Worm (Caenorhabditis elegans): Measurements from ENCODE around the gene scl-18.

scl-18 gene

DNA sequence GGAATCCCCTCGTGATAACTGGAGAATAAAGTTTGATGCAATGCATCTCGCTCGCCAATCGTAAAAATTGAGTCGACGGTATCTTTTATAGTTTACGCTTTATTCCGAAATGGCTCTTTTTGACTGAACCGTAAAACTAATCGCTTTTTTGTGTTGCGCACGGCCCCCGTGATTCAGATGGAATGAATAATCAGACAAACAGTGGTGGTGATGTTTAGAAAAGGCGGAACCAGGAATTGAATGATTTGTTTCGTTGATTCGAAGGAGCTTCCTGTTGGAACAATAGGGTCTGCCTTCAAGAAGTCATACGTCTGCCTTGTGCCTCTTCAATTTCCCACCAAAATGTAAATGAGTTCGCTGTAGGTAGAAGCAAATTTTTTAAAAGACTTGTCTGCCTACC, at the start of gene scl-18:
Gene scl-18, minus strand, starts transcription at position 101 of the 400 bp plus-strand sequence.
- TF ChIP-seq saeg-2 (GFP tag; IDR thresholded peaks at IDR 0.05), result no peak
- TF ChIP-seq dpl-1 (GFP tag; optimal IDR thresholded peaks at IDR 0.05), result no peak
- no peak for TF ChIP-seq F49E8.2 (tag; optimal IDR thresholded peaks at IDR 0.05; ENCODE audit: borderline replicate concordance)
- no peak for TF ChIP-seq fkh-10 (GFP tag; optimal IDR thresholded peaks at IDR 0.05)
- TF ChIP-seq dmd-9 (GFP tag; IDR thresholded peaks at IDR 0.05), result no peak
- no peak for TF ChIP-seq sdz-12 (GFP tag; optimal IDR thresholded peaks at IDR 0.05)
- no peak for TF ChIP-seq hif-1 (tag; optimal IDR thresholded peaks at IDR 0.05)
- TF ChIP-seq Y5F2A.4 (GFP tag; optimal IDR thresholded peaks at IDR 0.05), result no peak
- no peak for TF ChIP-seq lin-39 (tag; optimal IDR thresholded peaks at IDR 0.05)
- no peak for TF ChIP-seq skn-1 (tag; optimal IDR thresholded peaks at IDR 0.05)
- TF ChIP-seq mxl-2 (GFP tag; conservative IDR thresholded peaks at IDR 0.05), result no peak
- TF ChIP-seq nhr-77 (tag; optimal IDR thresholded peaks at IDR 0.05), result no peak
- TF ChIP-seq lin-15B (tag; optimal IDR thresholded peaks at IDR 0.05), result no peak
- TF ChIP-seq unc-62 (GFP tag; optimal IDR thresholded peaks at IDR 0.05 in 1 of 2), result no peak
- TF ChIP-seq unc-62 (tag; optimal IDR thresholded peaks at IDR 0.05), result no peak

- TF ChIP-seq Y75B8A.6 (GFP tag; IDR thresholded peaks at IDR 0.05) (no peak), ceh-44 (GFP tag; IDR thresholded peaks at IDR 0.05) (no peak), nhr-10 (tag; optimal IDR thresholded peaks at IDR 0.05) (no peak), mxl-2 (GFP tag; conservative IDR thresholded peaks at IDR 0.05) (no peak), nhr-42 (GFP tag; IDR thresholded peaks at IDR 0.05) (no peak), lsy-2 (tag; optimal IDR thresholded peaks at IDR 0.05) (no peak)
Measured at ce11 chrIV:11803044-11803443, 48.8 kb upstream of the scl-18 start, which contains the start of gene H01G02.4. TSS of gene H01G02.4 (minus strand) at chrIV:11803144.

- TF ChIP-seq ces-1 (GFP tag; optimal IDR thresholded peaks at IDR 0.05), result no peak
- no peak for TF ChIP-seq Y5F2A.4 (GFP tag; optimal IDR thresholded peaks at IDR 0.05)
- TF ChIP-seq hlh-11 (tag; optimal IDR thresholded peaks at IDR 0.05), result no peak
- TF ChIP-seq T20F7.1 (GFP tag; optimal IDR thresholded peaks at IDR 0.05), result no peak
- no peak for TF ChIP-seq mxl-3 (GFP tag; optimal IDR thresholded peaks at IDR 0.05)
- TF ChIP-seq nhr-76 (tag; optimal IDR thresholded peaks at IDR 0.05), result no peak
- no peak for TF ChIP-seq nhr-102 (tag; optimal IDR thresholded peaks at IDR 0.05)
- TF ChIP-seq nhr-41 (GFP tag; IDR thresholded peaks at IDR 0.05), result no peak
- TF ChIP-seq lin-38 (GFP tag; IDR thresholded peaks at IDR 0.05), result no peak
- TF ChIP-seq zip-11 (GFP tag; IDR thresholded peaks at IDR 0.05), result no peak
- TF ChIP-seq F37D6.2 (tag; optimal IDR thresholded peaks at IDR 0.05), result no peak
- no peak for TF ChIP-seq dmd-8 (GFP tag; IDR thresholded peaks at IDR 0.05)
- no peak for TF ChIP-seq duxl-1 (tag; optimal IDR thresholded peaks at IDR 0.05; ENCODE audit: poor library complexity)
- TF ChIP-seq ztf-7 (tag; optimal IDR thresholded peaks at IDR 0.05), result no peak
- TF ChIP-seq mdl-1 (tag; optimal IDR thresholded peaks at IDR 0.05), result no peak
- TF ChIP-seq ceh-82 (tag; optimal IDR thresholded peaks at IDR 0.05), result no peak
- TF ChIP-seq dpl-1 (GFP tag; optimal IDR thresholded peaks at IDR 0.05), result no peak
Measured at ce11 chrIV:11801078-11801477, 46.9 kb upstream of the scl-18 start, which contains the start of gene dyf-18. TSS of gene dyf-18 (minus strand) at chrIV:11801178.

DNA sequence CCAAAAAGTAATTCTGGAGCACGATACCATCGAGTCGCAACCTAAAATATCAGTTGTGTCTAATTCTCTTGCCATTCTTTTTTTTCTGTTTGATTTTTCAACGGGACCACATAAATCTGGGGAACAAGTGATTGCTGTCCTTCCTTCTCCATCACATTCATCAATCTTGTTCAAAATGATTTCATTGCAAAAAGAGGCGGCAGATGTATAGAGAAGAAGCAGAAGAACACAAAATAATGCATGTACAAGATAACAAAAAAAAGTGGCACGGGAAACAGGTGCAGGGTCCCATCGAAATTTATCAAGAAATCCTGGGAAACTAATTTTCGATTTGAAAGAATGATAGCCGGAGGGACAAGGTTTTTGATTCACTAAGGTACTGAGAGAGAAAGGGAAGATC, 45.0 kb upstream of the scl-18 start:
- TF ChIP-seq mxl-2 (GFP tag; conservative IDR thresholded peaks at IDR 0.05) (no peak), saeg-2 (GFP tag; IDR thresholded peaks at IDR 0.05) (no peak), F10B5.3 (tag; optimal IDR thresholded peaks at IDR 0.05) (no peak), pqm-1 (tag; optimal IDR thresholded peaks at IDR 0.05) (no peak), aha-1 (tag) (peak; percentile 61), set-16 (GFP tag; IDR thresholded peaks at IDR 0.05) (no peak), hif-1 (tag; optimal IDR thresholded peaks at IDR 0.05) (no peak), fos-1 (tag; optimal IDR thresholded peaks at IDR 0.05) (no peak), ceh-20 (GFP tag; IDR thresholded peaks at IDR 0.05) (peak; percentile 53; the same call in 1 of the 2 replicates), nhr-111 (GFP tag; optimal IDR thresholded peaks at IDR 0.05) (no peak), lin-13 (GFP tag; optimal IDR thresholded peaks at IDR 0.05) (no peak), mdl-1 (tag; optimal IDR thresholded peaks at IDR 0.05) (no peak), unc-62 (GFP tag; optimal IDR thresholded peaks at IDR 0.05 in 1 of 2) (peak in 1 of 2 experiments; percentile 82), unc-62 (tag; optimal IDR thresholded peaks at IDR 0.05) (no peak), lsy-2 (tag; optimal IDR thresholded peaks at IDR 0.05) (no peak), aly-2 (tag; optimal IDR thresholded peaks at IDR 0.05) (no peak), daf-16 (GFP tag; optimal IDR thresholded peaks at IDR 0.05) (no peak), daf-16 (tag; optimal IDR thresholded peaks at IDR 0.05) (no peak), skn-1 (tag; optimal IDR thresholded peaks at IDR 0.05) (no peak), zfp-3 (GFP tag; conservative IDR thresholded peaks at IDR 0.05) (no peak)

Measured in whole organism, L4 larva.